Fruit fly (Drosophila melanogaster): ENCODE results near the gene CG42446.
A peak's percentile ranks its signal among the peaks of the same experiment; 100 is the strongest.

CG42446 gene

DNA sequence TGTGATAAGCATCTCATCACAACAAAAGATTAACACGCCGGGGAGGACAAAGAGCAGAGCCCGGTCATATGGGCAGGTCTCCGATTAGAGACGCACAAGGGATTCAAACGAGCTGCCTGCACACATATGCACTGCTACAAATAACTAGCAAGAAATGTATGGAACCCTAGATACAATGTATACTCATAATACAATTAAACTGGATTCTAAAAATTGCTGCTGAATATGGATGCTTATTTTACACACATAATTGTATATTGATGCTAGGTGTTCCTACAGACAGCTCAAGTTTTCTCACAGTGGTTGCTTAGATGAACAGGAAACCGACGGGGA is 22.9 kb downstream of the CG42446 start (continued):
- no peak for TF ChIP-seq CG4328 (GFP tag; optimal IDR thresholded peaks at IDR 0.05)
- peak; percentile 52; the same call in 1 of the 2 replicates for TF ChIP-seq sim (GFP tag; IDR thresholded peaks at IDR 0.05)
- TF ChIP-seq CG17186 (GFP tag; optimal IDR thresholded peaks at IDR 0.05): no peak
- peak; percentile 3 for TF ChIP-seq Ets65A (GFP tag)
- peak; percentile 83 for TF ChIP-seq CG10979 (tag; optimal IDR thresholded peaks at IDR 0.05)
- TF ChIP-seq D (optimal IDR thresholded peaks at IDR 0.05): peak; percentile 75
- peak; percentile 70 for TF ChIP-seq D (GFP tag; optimal IDR thresholded peaks at IDR 0.05)
- TF ChIP-seq psq (GFP tag; optimal IDR thresholded peaks at IDR 0.05): peak; percentile 5
- TF ChIP-seq CG17829 (tag; optimal IDR thresholded peaks at IDR 0.05): peak; percentile 83
- TF ChIP-seq sens-2 (GFP tag; IDR thresholded peaks at IDR 0.05): no peak
- TF ChIP-seq btn (GFP tag; optimal IDR thresholded peaks at IDR 0.05): peak; percentile 51
- TF ChIP-seq shn (GFP tag; optimal IDR thresholded peaks at IDR 0.05): no peak
- TF ChIP-seq CG13424 (tag; optimal IDR thresholded peaks at IDR 0.05): peak; percentile 9
- TF ChIP-seq tgo (GFP tag; IDR thresholded peaks at IDR 0.05): peak; percentile 16; the same call in 1 of the 3 replicates
- TF ChIP-seq chm (GFP tag; IDR thresholded peaks at IDR 0.05): peak; percentile 59; the same call in 1 of the 2 replicates
- no peak for TF ChIP-seq CG8089 (GFP tag; optimal IDR thresholded peaks at IDR 0.05)
- TF ChIP-seq CG17328 (GFP tag; IDR thresholded peaks at IDR 0.05): peak; percentile 64
- no peak for TF ChIP-seq CG9215 (GFP tag; IDR thresholded peaks at IDR 0.05)
- peak; percentile 62 for TF ChIP-seq Blimp-1 (GFP tag; optimal IDR thresholded peaks at IDR 0.05)
- peak in 1 of 3 experiments; percentile 25 for TF ChIP-seq Stat92E (GFP tag; optimal IDR thresholded peaks at IDR 0.05)
- TF ChIP-seq CG1024 (GFP tag; IDR thresholded peaks at IDR 0.05): no peak; the same call in 1 of the 2 replicates
- no peak for TF ChIP-seq CG15073 (GFP tag; optimal IDR thresholded peaks at IDR 0.05)
- no peak for TF ChIP-seq CG7372 (GFP tag; IDR thresholded peaks at IDR 0.05)
- peak; percentile 60 for TF ChIP-seq CG8388 (GFP tag; optimal IDR thresholded peaks at IDR 0.05)
- no peak for TF ChIP-seq Dref (GFP tag; IDR thresholded peaks at IDR 0.05)
- TF ChIP-seq CG7839 (tag; optimal IDR thresholded peaks at IDR 0.05): peak; percentile 57
- peak; percentile 71 for TF ChIP-seq Neu2 (GFP tag; optimal IDR thresholded peaks at IDR 0.05; ENCODE audit: borderline replicate concordance)
- no peak for TF ChIP-seq scrt (GFP tag; optimal IDR thresholded peaks at IDR 0.05)
- TF ChIP-seq Adf1 (GFP tag; IDR thresholded peaks at IDR 0.05): no peak
- peak; percentile 45 for TF ChIP-seq CG16863 (GFP tag; optimal IDR thresholded peaks at IDR 0.05)
- TF ChIP-seq bowl (GFP tag; IDR thresholded peaks at IDR 0.05): no peak
- no peak for TF ChIP-seq Lhr (GFP tag; optimal IDR thresholded peaks at IDR 0.05)
- no peak for TF ChIP-seq Hmx (GFP tag; optimal IDR thresholded peaks at IDR 0.05)
- no peak for TF ChIP-seq CG14441 (GFP tag; IDR thresholded peaks at IDR 0.05)
- no peak for TF ChIP-seq CTCF (GFP tag; optimal IDR thresholded peaks at IDR 0.05)
- TF ChIP-seq lab (GFP tag; optimal IDR thresholded peaks at IDR 0.05): peak; percentile 16
- peak; percentile 14 for TF ChIP-seq bcd (GFP tag; optimal IDR thresholded peaks at IDR 0.05)
- TF ChIP-seq CG6254 (GFP tag; optimal IDR thresholded peaks at IDR 0.05): peak; percentile 72
- no peak for TF ChIP-seq Ravus (GFP tag; IDR thresholded peaks at IDR 0.05)
- TF ChIP-seq CG3838 (GFP tag; optimal IDR thresholded peaks at IDR 0.05): no peak
- no peak for TF ChIP-seq CG11723 (GFP tag; optimal IDR thresholded peaks at IDR 0.05)
- TF ChIP-seq CG7963 (GFP tag; IDR thresholded peaks at IDR 0.05; ENCODE audit: partially characterized antibody): no peak
- TF ChIP-seq CG31365 (tag; optimal IDR thresholded peaks at IDR 0.05): no peak
- TF ChIP-seq Bdp1 (GFP tag; optimal IDR thresholded peaks at IDR 0.05): peak; percentile 42
- TF ChIP-seq CG17612 (GFP tag; IDR thresholded peaks at IDR 0.05): no peak
- TF ChIP-seq crc (GFP tag; optimal IDR thresholded peaks at IDR 0.05): no peak
- peak; percentile 76 for TF ChIP-seq CG14710 (tag; optimal IDR thresholded peaks at IDR 0.05)
- TF ChIP-seq CG17359 (tag; optimal IDR thresholded peaks at IDR 0.05): peak; percentile 59
- no peak for TF ChIP-seq CG6854 (GFP tag; optimal IDR thresholded peaks at IDR 0.05)
- peak; percentile 85 for TF ChIP-seq gsb-n (tag; optimal IDR thresholded peaks at IDR 0.05)
- TF ChIP-seq Mad (GFP tag; optimal IDR thresholded peaks at IDR 0.05): no peak
- TF ChIP-seq dimm (GFP tag; IDR thresholded peaks at IDR 0.05): no peak
- TF ChIP-seq CG7745 (tag; optimal IDR thresholded peaks at IDR 0.05): peak; percentile 65
